Worm (Caenorhabditis elegans) whole organism, L1 larva: ENCODE results near the gene hex-5.

Source experiments
- C04F5.9 ChIP-seq: sonication (generic microtip); optimal IDR thresholded peaks from 2 replicates; lab custom pipeline; 2016; ENCODE audit warnings: missing genetic modification characterization, missing compliant biosample characterization
- aha-1 ChIP-seq: fragments of 150-350 bp; optimal IDR thresholded peaks from 2 replicates; lab custom pipeline; 2014; ENCODE audit warnings: missing biosample characterization, missing genetic modification characterization
- alr-1 ChIP-seq: fragments of 200-800 bp; sonication (Bioruptor generic); optimal IDR thresholded peaks from 2 replicates; lab custom pipeline; 2018; ENCODE audit warnings: borderline replicate concordance, mild to moderate bottlenecking, missing genetic modification characterization, missing compliant biosample characterization
- ceh-8 ChIP-seq: fragments of 200-800 bp; sonication (Bioruptor generic); optimal IDR thresholded peaks from 2 replicates; lab custom pipeline; 2018; ENCODE audit warnings: mild to moderate bottlenecking, missing genetic modification characterization, moderate library complexity, missing compliant biosample characterization
- ceh-82 ChIP-seq, 3 experiments: fragments of 150-350 bp in 1 of 3; sonication (generic microtip) in 2 of 3; optimal IDR thresholded peaks; 2 replicates each; lab custom pipeline; 2014 to 2017; ENCODE audit warnings: missing biosample characterization in 3 of 3, missing genetic modification characterization in 3 of 3
- ceh-88 ChIP-seq: fragments of 200-800 bp; sonication (Bioruptor generic); IDR thresholded peaks from 2 replicates; pipeline ENCODE4 v1.3.6; 2022; ENCODE audit warnings: missing genetic modification characterization, missing compliant biosample characterization
- dpl-1 ChIP-seq, 3 experiments: fragments of 150-350 bp in 2 of 3; sonication (generic microtip) in 1 of 3; optimal IDR thresholded peaks; 2 replicates each; lab custom pipeline; 2014 to 2017; ENCODE audit warnings: missing biosample characterization in 3 of 3, missing genetic modification characterization in 3 of 3, missing genetic modification reagents in 3 of 3
- efl-1 ChIP-seq, 4 experiments: fragments of 150-350 bp; optimal IDR thresholded peaks in 3 of 4; peaks in 1 of 4; 1 replicate in 1 of 4; 2 replicates in 3 of 4; lab custom pipeline; 2014; ENCODE audit warnings: missing biosample characterization in 2 of 4, missing genetic modification characterization in 2 of 4, missing genetic modification reagents in 2 of 4
- egl-27 ChIP-seq, 2 experiments: fragments of 150-350 bp in 1 of 2; sonication (generic microtip); optimal IDR thresholded peaks; 3 replicates each; lab custom pipeline; 2017 to 2018; ENCODE audit warnings: missing biosample characterization in 2 of 2, missing genetic modification characterization in 2 of 2, missing genetic modification reagents in 2 of 2
- elt-2 ChIP-seq: sonication (generic microtip); optimal IDR thresholded peaks from 2 replicates; lab custom pipeline; 2016; ENCODE audit warnings: missing genetic modification characterization, mild to moderate bottlenecking, inconsistent platforms, missing compliant biosample characterization, missing genetic modification reagents
- elt-3 ChIP-seq, 6 experiments: fragments of 150-350 bp in 1 of 6; sonication (generic microtip); optimal IDR thresholded peaks; 2 replicates each; lab custom pipeline; 2017 to 2018; ENCODE audit warnings: missing biosample characterization in 6 of 6, missing genetic modification characterization in 6 of 6, inconsistent platforms in 1 of 6
- fkh-4 ChIP-seq: sonication (generic microtip); optimal IDR thresholded peaks from 2 replicates; lab custom pipeline; 2016; ENCODE audit warnings: missing compliant biosample characterization, missing genetic modification characterization, borderline replicate concordance
- fkh-8 ChIP-seq: sonication (generic microtip); optimal IDR thresholded peaks from 2 replicates; lab custom pipeline; 2016; ENCODE audit warnings: mild to moderate bottlenecking, missing genetic modification characterization, missing compliant biosample characterization
- grh-1 ChIP-seq: fragments of 200-800 bp; sonication (Bioruptor generic); IDR thresholded peaks from 2 replicates; pipeline ENCODE4 v1.3.6; 2022; ENCODE audit warnings: missing genetic modification reagents, missing genetic modification characterization, missing compliant biosample characterization
- hlh-17 ChIP-seq: fragments of 200-800 bp; sonication (Bioruptor generic); optimal IDR thresholded peaks from 2 replicates; lab custom pipeline; 2018; ENCODE audit warnings: missing genetic modification characterization, mild to moderate bottlenecking, missing compliant biosample characterization, moderate library complexity, borderline replicate concordance
- hpl-2 ChIP-seq: fragments of 150-350 bp; optimal IDR thresholded peaks from 2 replicates; lab custom pipeline; 2014; ENCODE audit warnings: missing biosample characterization, missing genetic modification reagents, missing genetic modification characterization
- isw-1 ChIP-seq: fragments of 200-800 bp; sonication (Bioruptor generic); IDR thresholded peaks from 2 replicates; pipeline ENCODE4 v1.3.6; 2022; ENCODE audit warnings: missing genetic modification characterization, missing compliant biosample characterization
- jun-1 ChIP-seq: fragments of 150-350 bp; optimal IDR thresholded peaks from 2 replicates; lab custom pipeline; 2014; ENCODE audit warnings: missing biosample characterization, missing genetic modification reagents, missing genetic modification characterization
- lin-13 ChIP-seq: fragments of 150-350 bp; optimal IDR thresholded peaks from 2 replicates; lab custom pipeline; 2014; ENCODE audit warnings: missing biosample characterization, missing genetic modification reagents, missing genetic modification characterization
- lin-15B ChIP-seq: fragments of 150-350 bp; sonication (generic microtip); optimal IDR thresholded peaks from 3 replicates; lab custom pipeline; 2014; ENCODE audit warnings: missing biosample characterization, missing genetic modification characterization
- lir-3 ChIP-seq: sonication (generic microtip); optimal IDR thresholded peaks from 2 replicates; lab custom pipeline; 2016; ENCODE audit warnings: mild to moderate bottlenecking, missing genetic modification characterization, moderate library complexity, missing compliant biosample characterization; ENCODE audit not compliant: poor library complexity
- mab-9 ChIP-seq: fragments of 200-800 bp; sonication (Bioruptor generic); IDR thresholded peaks from 2 replicates; pipeline ENCODE4 v1.3.6; 2022; ENCODE audit warnings: missing genetic modification reagents, missing genetic modification characterization, missing compliant biosample characterization
- nhr-20 ChIP-seq: sonication (generic microtip); optimal IDR thresholded peaks from 2 replicates; lab custom pipeline; 2016; ENCODE audit warnings: mild to moderate bottlenecking, missing genetic modification characterization, missing compliant biosample characterization
- nhr-71 ChIP-seq: sonication (generic microtip); optimal IDR thresholded peaks from 2 replicates; lab custom pipeline; 2016; ENCODE audit warnings: mild to moderate bottlenecking, missing genetic modification characterization, moderate library complexity, missing compliant biosample characterization
- pqm-1 ChIP-seq: sonication (generic microtip); optimal IDR thresholded peaks from 3 replicates; lab custom pipeline; 2017; ENCODE audit warnings: missing biosample characterization, missing genetic modification characterization
- skn-1 ChIP-seq: fragments of 150-350 bp; optimal IDR thresholded peaks from 2 replicates; lab custom pipeline; 2014; ENCODE audit warnings: missing biosample characterization, missing genetic modification characterization
- snu-23 ChIP-seq: sonication (generic microtip); optimal IDR thresholded peaks from 2 replicates; lab custom pipeline; 2016; ENCODE audit warnings: missing genetic modification characterization, missing compliant biosample characterization
- sox-4 ChIP-seq: sonication (generic microtip); optimal IDR thresholded peaks from 2 replicates; lab custom pipeline; 2016; ENCODE audit warnings: missing genetic modification characterization, missing compliant biosample characterization
- sptf-1 ChIP-seq: fragments of 150-350 bp; optimal IDR thresholded peaks from 2 replicates; lab custom pipeline; 2014; ENCODE audit warnings: missing biosample characterization, missing genetic modification characterization
- swsn-7 ChIP-seq: sonication (generic microtip); optimal IDR thresholded peaks from 2 replicates; lab custom pipeline; 2016; ENCODE audit warnings: missing genetic modification characterization, missing compliant biosample characterization
- tlp-1 ChIP-seq: fragments of 150-350 bp; optimal IDR thresholded peaks from 2 replicates; lab custom pipeline; 2014; ENCODE audit warnings: missing biosample characterization, missing genetic modification characterization
- unc-130 ChIP-seq: fragments of 150-350 bp; optimal IDR thresholded peaks from 2 replicates; lab custom pipeline; 2017; ENCODE audit warnings: missing biosample characterization, missing genetic modification characterization, inconsistent platforms
- unc-30 ChIP-seq: sonication (generic microtip); optimal IDR thresholded peaks from 2 replicates; lab custom pipeline; 2017; ENCODE audit warnings: missing biosample characterization, missing genetic modification characterization
- unc-62 ChIP-seq: fragments of 150-350 bp; optimal IDR thresholded peaks from 2 replicates; lab custom pipeline; 2014; ENCODE audit warnings: missing biosample characterization, missing genetic modification reagents, missing genetic modification characterization
- unc-86 ChIP-seq: sonication (generic microtip); optimal IDR thresholded peaks from 2 replicates; lab custom pipeline; 2016; ENCODE audit warnings: missing genetic modification characterization, missing compliant biosample characterization
- xbp-1 ChIP-seq: sonication (generic microtip); optimal IDR thresholded peaks from 2 replicates; lab custom pipeline; 2016; ENCODE audit warnings: missing genetic modification characterization, missing compliant biosample characterization
- zag-1 ChIP-seq: fragments of 150-350 bp; optimal IDR thresholded peaks from 2 replicates; lab custom pipeline; 2014; ENCODE audit warnings: missing biosample characterization, missing genetic modification characterization
- ztf-4 ChIP-seq: fragments of 150-350 bp; optimal IDR thresholded peaks from 2 replicates; lab custom pipeline; 2014; ENCODE audit warnings: missing biosample characterization, missing genetic modification characterization

hex-5 gene

ce11 chrX:14931443-14931842 lies 26.4 kb upstream of the hex-5 start:
- TF ChIP-seq elt-2 (tag; lab: Kevin White, UChicago) = no peak
- TF ChIP-seq sox-4 = no peak
- TF ChIP-seq nhr-71 (tag; lab: Kevin White, UChicago) = no peak
- no peak for TF ChIP-seq unc-86 (tag; lab: Kevin White, UChicago)
- TF ChIP-seq tlp-1 (tag; lab: Kevin White, UChicago) = no peak
- TF ChIP-seq ceh-8 = no peak
- TF ChIP-seq alr-1 (tag; lab: Kevin White, UChicago) = no peak
- no peak for TF ChIP-seq pqm-1 (tag; lab: Kevin White, UChicago)
- no peak for TF ChIP-seq jun-1 (tag; lab: Kevin White, UChicago)
- no peak for TF ChIP-seq lin-15B (tag; lab: Kevin White, UChicago)
- no peak for TF ChIP-seq swsn-7 (tag; lab: Kevin White, UChicago)
- TF ChIP-seq unc-62 (GFP tag; lab: Kevin White, UChicago) = no peak
- no peak for TF ChIP-seq fkh-8 (tag; lab: Kevin White, UChicago)
- TF ChIP-seq egl-27 (tag; optimal IDR thresholded peaks at IDR 0.05; lab: Kevin White, UChicago) = no peak
- TF ChIP-seq sptf-1 = no peak
- TF ChIP-seq hpl-2 (GFP tag; lab: Kevin White, UChicago) = no peak
- TF ChIP-seq snu-23 = no peak
- TF ChIP-seq dpl-1 (GFP tag; optimal IDR thresholded peaks at IDR 0.05; lab: Kevin White, UChicago) = no peak
- TF ChIP-seq ceh-88 (GFP tag; lab: Robert Waterston, UW) = no peak
- TF ChIP-seq xbp-1 (tag; lab: Kevin White, UChicago) = no peak

ce11 chrX:14929512-14929911 lies 24.5 kb upstream of the hex-5 start:
- TF ChIP-seq efl-1 (optimal IDR thresholded peaks at IDR 0.05; lab: Kevin White, UChicago) = no peak
- no peak for TF ChIP-seq efl-1 (GFP tag; optimal IDR thresholded peaks at IDR 0.05 in 1 of 2; lab: Kevin White, UChicago)
- no peak for TF ChIP-seq ceh-88 (GFP tag; lab: Robert Waterston, UW)
- TF ChIP-seq ceh-8 = no peak
- no peak for TF ChIP-seq skn-1
- no peak for TF ChIP-seq zag-1 (tag; lab: Kevin White, UChicago)
- TF ChIP-seq nhr-20 = no peak
- TF ChIP-seq unc-130 = no peak
- no peak for TF ChIP-seq unc-30 (tag; lab: Kevin White, UChicago)
- TF ChIP-seq lir-3 (tag; lab: Kevin White, UChicago) = no peak
- TF ChIP-seq elt-3 (tag; optimal IDR thresholded peaks at IDR 0.05; lab: Kevin White, UChicago) = no peak
- TF ChIP-seq grh-1 = no peak

- TF ChIP-seq ceh-82 (tag; optimal IDR thresholded peaks at IDR 0.05; lab: Kevin White, UChicago) (no peak), skn-1 (no peak), hlh-17 (no peak), C04F5.9 (tag; lab: Kevin White, UChicago) (no peak), sox-4 (no peak), ztf-4 (tag; lab: Kevin White, UChicago) (no peak), lin-13 (GFP tag; lab: Kevin White, UChicago) (no peak), mab-9 (GFP tag; lab: Robert Waterston, UW) (no peak), fkh-4 (tag; lab: Kevin White, UChicago) (no peak), aha-1 (tag; lab: Kevin White, UChicago) (no peak), isw-1 (GFP tag; lab: Robert Waterston, UW) (no peak), nhr-71 (tag; lab: Kevin White, UChicago) (no peak), grh-1 (no peak)
These were observed 23.8 kb upstream of the hex-5 start, which contains the start of gene ntr-2 for ce11 chrX:14928854-14929253. ntr-2 (minus strand) TSS chrX:14928954.
